Worm (Caenorhabditis elegans) whole organism, early embryonic: Measurements from ENCODE around the gene aman-1.

Experiments
- ama-1 ChIP-seq: fragments of 150-350 bp; optimal IDR thresholded peaks from 2 replicates; lab custom pipeline; 2014
- pes-1 ChIP-seq: fragments of 200-800 bp; sonication (Bioruptor generic); IDR thresholded peaks from 2 replicates; pipeline ENCODE4 v1.3.6; 2022; ENCODE audit warnings: missing genetic modification reagents, missing genetic modification characterization, missing compliant biosample characterization

DNA sequence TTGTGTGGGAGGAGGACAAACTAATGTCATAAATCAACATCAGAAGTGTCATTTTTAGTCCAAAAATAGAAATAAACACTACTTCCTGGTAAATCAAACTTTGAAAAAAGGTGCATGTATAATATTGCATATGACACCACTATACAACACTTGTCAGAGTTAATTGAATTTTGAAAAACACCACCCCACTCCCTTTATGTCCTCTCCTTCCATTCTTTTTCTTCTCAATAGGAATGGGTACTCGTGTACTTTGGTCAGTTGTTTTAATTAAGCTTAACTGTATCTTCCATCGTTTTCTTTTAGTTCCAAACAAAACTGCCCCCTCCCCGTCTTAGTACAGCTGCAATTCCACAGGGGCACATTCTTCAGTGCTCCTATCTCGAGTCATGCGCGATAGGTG, 54.6 kb downstream of the aman-1 start:
- no peak for TF ChIP-seq ama-1 (lab: Kevin White, UChicago)
- no peak for TF ChIP-seq pes-1
